Worm (Caenorhabditis elegans) whole organism, late embryonic: ENCODE measurements around the gene T20B12.4.

Experiments used
- ama-1 ChIP-seq: fragments of 150-350 bp; optimal IDR thresholded peaks from 2 replicates; lab custom pipeline; 2014
- elt-4 ChIP-seq: sonication (generic microtip); optimal IDR thresholded peaks from 2 replicates; lab custom pipeline; 2016; ENCODE audit warnings: missing genetic modification characterization, missing compliant biosample characterization
- ets-4 ChIP-seq: sonication (generic microtip); optimal IDR thresholded peaks from 2 replicates; lab custom pipeline; 2016; ENCODE audit warnings: missing genetic modification characterization, missing compliant biosample characterization
- fkh-10 ChIP-seq: fragments of 150-350 bp; optimal IDR thresholded peaks from 2 replicates; lab custom pipeline; 2014; ENCODE audit warnings: missing biosample characterization, missing genetic modification reagents, missing genetic modification characterization
- nfya-1 ChIP-seq: sonication (generic microtip); optimal IDR thresholded peaks from 2 replicates; lab custom pipeline; 2017; ENCODE audit warnings: missing genetic modification characterization, mild to moderate bottlenecking, missing compliant biosample characterization, antibody characterized with exemption, moderate library complexity
- pha-4 ChIP-seq: fragments of 150-350 bp; optimal IDR thresholded peaks from 2 replicates; lab custom pipeline; 2018; ENCODE audit warnings: missing biosample characterization, missing genetic modification reagents, missing genetic modification characterization
- unc-3 ChIP-seq, 2 experiments: fragments of 200-800 bp in 1 of 2; sonication (Bioruptor generic) in 1 of 2; sonication (generic microtip) in 1 of 2; conservative IDR thresholded peaks in 1 of 2; optimal IDR thresholded peaks in 1 of 2; 2 replicates each; pipeline versions ENCODE4 v1.3.6 to Lab custom; 2016 to 2022; ENCODE audit warnings: missing compliant biosample characterization in 2 of 2, missing genetic modification characterization in 2 of 2, missing genetic modification reagents in 1 of 2
- unc-86 ChIP-seq: sonication (generic microtip); optimal IDR thresholded peaks from 2 replicates; lab custom pipeline; 2016; ENCODE audit warnings: missing genetic modification characterization, missing compliant biosample characterization
- ztf-16 ChIP-seq: sonication (generic microtip); optimal IDR thresholded peaks from 2 replicates; lab custom pipeline; 2017; ENCODE audit warnings: missing genetic modification characterization, missing compliant biosample characterization

DNA sequence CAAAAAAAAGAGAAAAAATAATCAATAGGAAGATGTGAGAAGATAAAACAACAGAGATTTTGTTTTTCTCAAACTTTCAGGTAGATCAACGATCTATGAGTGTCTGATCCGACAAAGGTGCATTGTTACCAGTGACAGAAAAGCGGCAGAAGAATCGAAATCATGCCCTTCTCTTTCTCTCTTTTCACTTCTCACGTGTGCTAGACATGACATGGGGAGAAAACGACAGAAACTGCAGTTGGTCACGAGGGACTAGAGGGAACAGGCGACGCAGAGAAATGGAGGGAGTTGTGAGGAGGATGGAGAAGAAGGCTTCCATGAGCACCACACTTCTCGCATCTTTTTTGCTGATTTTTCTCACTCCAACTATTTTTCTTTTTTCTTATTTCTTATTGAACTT lies 32.3 kb upstream of the T20B12.4 start, which contains the start of gene F56C9.10:
- TF ChIP-seq nfya-1 (tag; lab: Kevin White, UChicago) (peak; percentile 76), ztf-16 (tag; lab: Kevin White, UChicago) (no peak), unc-86 (tag; lab: Kevin White, UChicago) (no peak), fkh-10 (GFP tag; lab: Kevin White, UChicago) (no peak), ama-1 (no peak), unc-3 (GFP tag; conservative IDR thresholded peaks at IDR 0.05; lab: Robert Waterston, UW) (no peak), unc-3 (tag; optimal IDR thresholded peaks at IDR 0.05; lab: Kevin White, UChicago) (no peak), ets-4 (tag; lab: Kevin White, UChicago) (no peak), pha-4 (tag; lab: Kevin White, UChicago) (no peak), elt-4 (tag; lab: Kevin White, UChicago) (no peak)
